Fruit fly (Drosophila melanogaster) whole organism, prepupa: ENCODE measurements around the gene CG31370.

Source experiments
- CG11762 ChIP-seq: fragments of 200-800 bp; sonication (Bioruptor generic); optimal IDR thresholded peaks from 3 replicates; lab custom pipeline; 2016; ENCODE audit warnings: missing biosample characterization, missing genetic modification characterization; ENCODE audit not compliant: insufficient read depth
- CG16779 ChIP-seq: fragments of 200-800 bp; sonication (Bioruptor generic); optimal IDR thresholded peaks from 3 replicates; lab custom pipeline; 2017; ENCODE audit warnings: missing biosample characterization, mild to moderate bottlenecking, missing genetic modification characterization
- CG3032 ChIP-seq: fragments of 200-800 bp; optimal IDR thresholded peaks from 2 replicates; lab custom pipeline; 2019; ENCODE audit warnings: missing biosample characterization, mild to moderate bottlenecking, missing genetic modification characterization, moderate library complexity
- CG8119 ChIP-seq: fragments of 200-800 bp; sonication (Bioruptor generic); IDR thresholded peaks from 3 replicates; pipeline ENCODE4 v1.3.6; 2022; ENCODE audit warnings: missing biosample characterization, missing genetic modification characterization
- Eip78C ChIP-seq: fragments of 200-800 bp; sonication (Bioruptor generic); peaks from one replicate; lab custom pipeline; 2016; ENCODE audit warnings: missing biosample characterization, missing genetic modification characterization
- Hr38 ChIP-seq: sonication (Bioruptor generic); optimal IDR thresholded peaks from 2 replicates; lab custom pipeline; 2016; ENCODE audit warnings: missing biosample characterization, missing genetic modification characterization
- Sox102F ChIP-seq: fragments of 200-800 bp; sonication (Bioruptor generic); optimal IDR thresholded peaks from 2 replicates; lab custom pipeline; 2016; ENCODE audit warnings: missing biosample characterization, mild to moderate bottlenecking, missing genetic modification characterization
- esn ChIP-seq: fragments of 200-800 bp; sonication (Bioruptor generic); optimal IDR thresholded peaks from 2 replicates; lab custom pipeline; 2016; ENCODE audit warnings: missing biosample characterization, mild to moderate bottlenecking, missing genetic modification characterization, moderate library complexity
- fkh ChIP-seq: fragments of 200-800 bp; sonication (Bioruptor generic); optimal IDR thresholded peaks from 3 replicates; lab custom pipeline; 2017; ENCODE audit warnings: missing biosample characterization, mild to moderate bottlenecking, missing genetic modification characterization, moderate library complexity
- net ChIP-seq: fragments of 200-800 bp; sonication (Bioruptor generic); optimal IDR thresholded peaks from 3 replicates; lab custom pipeline; 2016; ENCODE audit warnings: missing biosample characterization, missing genetic modification characterization

DNA sequence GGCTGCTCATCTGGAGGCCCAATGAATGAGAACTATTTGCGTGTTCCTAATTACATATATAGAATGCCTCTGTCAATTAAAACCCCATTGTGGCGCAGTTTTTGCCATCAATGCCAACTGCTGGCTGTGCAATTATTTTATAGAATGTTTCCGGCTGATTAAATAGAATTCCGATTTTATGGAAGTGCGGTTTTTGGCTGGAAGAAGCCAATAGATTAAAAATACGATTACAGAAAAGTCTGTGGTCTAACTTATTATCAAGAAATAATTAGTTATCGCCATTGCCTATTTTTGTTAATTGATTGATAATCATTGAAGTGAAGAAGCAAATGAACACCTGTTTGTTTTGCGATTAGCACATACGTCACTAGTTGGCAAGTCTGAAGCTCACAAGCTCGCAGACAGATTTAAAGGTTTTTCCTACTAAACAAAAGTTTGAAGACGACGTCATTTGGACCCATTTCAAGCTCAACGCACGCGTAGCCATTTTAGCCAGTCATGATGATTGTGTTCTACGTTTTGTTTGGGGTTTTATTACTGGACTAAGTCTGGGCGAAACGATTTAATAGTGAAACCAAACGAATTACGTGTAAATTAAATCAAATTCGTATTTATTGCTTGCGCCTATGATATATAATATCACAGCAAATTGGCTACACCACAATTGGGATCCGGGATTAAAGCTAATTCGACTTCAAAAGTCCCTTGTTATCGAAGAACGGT, 3.7 kb downstream of the CG31370 start:
- TF ChIP-seq CG8119 (GFP tag; lab: Robert Waterston, UW) (no peak), Sox102F (no peak), CG3032 (no peak), Eip78C (GFP tag; lab: Kevin White, UChicago) (no peak), CG11762 (GFP tag; lab: Kevin White, UChicago) (no peak), esn (GFP tag; lab: Kevin White, UChicago) (no peak), net (no peak), CG16779 (tag; lab: Kevin White, UChicago) (no peak), fkh (GFP tag; lab: Kevin White, UChicago) (peak; percentile 56), Hr38 (GFP tag; lab: Kevin White, UChicago) (no peak)
